Worm (Caenorhabditis elegans) whole organism, young adult: ENCODE results near the gene F59B1.4.

Experiments used
- B0261.1 ChIP-seq: sonication (generic microtip); optimal IDR thresholded peaks from 2 replicates; lab custom pipeline; 2016; ENCODE audit warnings: mild to moderate bottlenecking, missing genetic modification characterization, moderate library complexity, missing compliant biosample characterization
- B0336.3 ChIP-seq: fragments of 200-800 bp; sonication (Bioruptor generic); IDR thresholded peaks from 2 replicates; pipeline ENCODE4 v1.3.6; 2022; ENCODE audit warnings: missing genetic modification characterization, missing compliant biosample characterization
- F39B2.1 ChIP-seq: fragments of 200-800 bp; sonication (Bioruptor generic); IDR thresholded peaks from 2 replicates; pipeline ENCODE4 v1.3.6; 2022; ENCODE audit warnings: missing genetic modification reagents, missing genetic modification characterization, missing compliant biosample characterization
- Y53G8AR.9 ChIP-seq: fragments of 200-800 bp; sonication (Bioruptor generic); conservative IDR thresholded peaks from 2 replicates; pipeline ENCODE4 v1.3.6; 2022; ENCODE audit warnings: missing genetic modification reagents, missing genetic modification characterization, missing compliant biosample characterization
- Y56A3A.18 ChIP-seq: fragments of 200-800 bp; sonication (Bioruptor generic); IDR thresholded peaks from 2 replicates; pipeline ENCODE4 v1.3.6; 2022; ENCODE audit warnings: missing genetic modification reagents, missing genetic modification characterization, missing compliant biosample characterization
- aptf-2 ChIP-seq: fragments of 200-800 bp; sonication (Bioruptor generic); conservative IDR thresholded peaks from 2 replicates; pipeline ENCODE4 v1.3.6; 2022; ENCODE audit warnings: missing genetic modification reagents, missing genetic modification characterization, missing compliant biosample characterization
- atf-7 ChIP-seq: sonication (generic microtip); optimal IDR thresholded peaks from 2 replicates; lab custom pipeline; 2017; ENCODE audit warnings: mild to moderate bottlenecking, missing genetic modification characterization, missing compliant biosample characterization
- athp-1 ChIP-seq: sonication (generic microtip); optimal IDR thresholded peaks from 2 replicates; lab custom pipeline; 2017; ENCODE audit warnings: mild to moderate bottlenecking, missing genetic modification characterization, missing compliant biosample characterization
- attf-5 ChIP-seq: fragments of 200-800 bp; sonication (Bioruptor generic); optimal IDR thresholded peaks from 2 replicates; lab custom pipeline; 2018; ENCODE audit warnings: mild to moderate bottlenecking, missing genetic modification characterization, missing compliant biosample characterization
- attf-6 ChIP-seq: fragments of 200-800 bp; sonication (Bioruptor generic); IDR thresholded peaks from 2 replicates; pipeline ENCODE4 v1.3.6; 2022; ENCODE audit warnings: missing genetic modification reagents, missing genetic modification characterization, missing compliant biosample characterization
- bed-2 ChIP-seq: fragments of 200-800 bp; sonication (Bioruptor generic); IDR thresholded peaks from 2 replicates; pipeline ENCODE4 v1.3.6; 2022; ENCODE audit warnings: missing genetic modification reagents, missing genetic modification characterization, missing compliant biosample characterization
- cebp-1 ChIP-seq, 2 experiments: fragments of 200-800 bp in 1 of 2; sonication (Bioruptor generic) in 1 of 2; sonication (generic microtip) in 1 of 2; IDR thresholded peaks in 1 of 2; optimal IDR thresholded peaks in 1 of 2; 2 replicates each; pipeline versions ENCODE4 v1.3.6 to Lab custom; 2017 to 2022; ENCODE audit warnings: missing compliant biosample characterization in 2 of 2, missing genetic modification characterization in 2 of 2, mild to moderate bottlenecking in 1 of 2, missing genetic modification reagents in 1 of 2, moderate library complexity in 1 of 2
- cebp-2 ChIP-seq: fragments of 200-800 bp; sonication (Bioruptor generic); IDR thresholded peaks from 2 replicates; pipeline ENCODE4 v1.3.6; 2022; ENCODE audit warnings: missing genetic modification characterization, missing compliant biosample characterization
- ceh-40 ChIP-seq: fragments of 200-800 bp; sonication (Bioruptor generic); IDR thresholded peaks from 2 replicates; pipeline ENCODE4 v1.3.6; 2022; ENCODE audit warnings: missing genetic modification characterization, missing compliant biosample characterization
- chd-7 ChIP-seq: sonication (generic microtip); optimal IDR thresholded peaks from 2 replicates; lab custom pipeline; 2016; ENCODE audit warnings: mild to moderate bottlenecking, missing genetic modification characterization, moderate library complexity, missing compliant biosample characterization
- die-1 ChIP-seq: sonication (generic microtip); optimal IDR thresholded peaks from 2 replicates; lab custom pipeline; 2016; ENCODE audit warnings: missing genotype, mild to moderate bottlenecking, missing genetic modification characterization, missing compliant biosample characterization
- dox-1 ChIP-seq: fragments of 200-800 bp; sonication (Bioruptor generic); IDR thresholded peaks from 2 replicates; pipeline ENCODE4 v1.3.6; 2022; ENCODE audit warnings: missing genetic modification reagents, missing genetic modification characterization, missing compliant biosample characterization
- egl-18 ChIP-seq: fragments of 200-800 bp; sonication (Bioruptor generic); IDR thresholded peaks from 2 replicates; pipeline ENCODE4 v1.3.6; 2022; ENCODE audit warnings: missing genetic modification reagents, missing genetic modification characterization, missing compliant biosample characterization
- egl-44 ChIP-seq: fragments of 200-800 bp; sonication (Bioruptor generic); IDR thresholded peaks from 2 replicates; pipeline ENCODE4 v1.3.6; 2022; ENCODE audit warnings: missing genetic modification reagents, missing genetic modification characterization, missing compliant biosample characterization
- ekl-4 ChIP-seq: fragments of 200-800 bp; sonication (Bioruptor generic); IDR thresholded peaks from 2 replicates; pipeline ENCODE4 v1.3.6; 2022; ENCODE audit warnings: missing genetic modification reagents, missing genetic modification characterization, missing compliant biosample characterization
- him-1 ChIP-seq: sonication (generic microtip); optimal IDR thresholded peaks from 2 replicates; lab custom pipeline; 2016; ENCODE audit warnings: missing genotype, missing genetic modification reagents, missing genetic modification characterization, missing compliant biosample characterization
- hlh-26 ChIP-seq: fragments of 200-800 bp; sonication (Bioruptor generic); conservative IDR thresholded peaks from 2 replicates; pipeline ENCODE4 v1.3.6; 2022; ENCODE audit warnings: missing genetic modification reagents, missing genetic modification characterization, missing compliant biosample characterization
- let-607 ChIP-seq, 2 experiments: fragments of 200-800 bp in 1 of 2; sonication (Bioruptor generic) in 1 of 2; sonication (generic microtip) in 1 of 2; optimal IDR thresholded peaks; 2 replicates each; lab custom pipeline; 2016 to 2018; ENCODE audit warnings: mild to moderate bottlenecking in 2 of 2, missing compliant biosample characterization in 2 of 2, missing genetic modification characterization in 2 of 2, moderate library complexity in 2 of 2, missing genotype in 1 of 2
- madf-10 ChIP-seq: sonication (generic microtip); optimal IDR thresholded peaks from 2 replicates; lab custom pipeline; 2016; ENCODE audit warnings: mild to moderate bottlenecking, missing genetic modification characterization, missing compliant biosample characterization
- mcd-1 ChIP-seq: fragments of 200-800 bp; sonication (Bioruptor generic); IDR thresholded peaks from 2 replicates; pipeline ENCODE4 v1.3.6; 2022; ENCODE audit warnings: missing genetic modification reagents, missing genetic modification characterization, missing compliant biosample characterization
- nfyb-1 ChIP-seq: fragments of 200-800 bp; sonication (Bioruptor generic); IDR thresholded peaks from 2 replicates; pipeline ENCODE4 v1.3.6; 2022; ENCODE audit warnings: missing genetic modification reagents, missing genetic modification characterization, missing compliant biosample characterization
- nhr-120 ChIP-seq: fragments of 200-800 bp; sonication (Bioruptor generic); IDR thresholded peaks from 2 replicates; pipeline ENCODE4 v1.3.6; 2022; ENCODE audit warnings: missing genetic modification characterization, missing compliant biosample characterization
- nhr-80 ChIP-seq: sonication (generic microtip); optimal IDR thresholded peaks from 2 replicates; lab custom pipeline; 2016; ENCODE audit warnings: missing genetic modification characterization, missing compliant biosample characterization
- nhr-90 ChIP-seq: sonication (generic microtip); optimal IDR thresholded peaks from 2 replicates; lab custom pipeline; 2016; ENCODE audit warnings: missing genotype, mild to moderate bottlenecking, missing genetic modification characterization, missing compliant biosample characterization
- pbrm-1 ChIP-seq: fragments of 200-800 bp; sonication (Bioruptor generic); IDR thresholded peaks from 2 replicates; pipeline ENCODE4 v1.3.6; 2022; ENCODE audit warnings: missing genetic modification reagents, missing genetic modification characterization, missing compliant biosample characterization
- rec-8 ChIP-seq, 2 experiments: sonication (generic microtip); optimal IDR thresholded peaks; 2 replicates each; lab custom pipeline; 2016; ENCODE audit warnings: mild to moderate bottlenecking in 2 of 2, missing genetic modification characterization in 2 of 2, missing genetic modification reagents in 2 of 2, missing genotype in 2 of 2, missing biosample characterization in 1 of 2, missing compliant biosample characterization in 1 of 2, moderate library complexity in 1 of 2
- repo-1 ChIP-seq: sonication (generic microtip); optimal IDR thresholded peaks from 2 replicates; lab custom pipeline; 2017; ENCODE audit warnings: mild to moderate bottlenecking, missing genetic modification characterization, missing compliant biosample characterization
- snpc-1.3 ChIP-seq: sonication (generic microtip); optimal IDR thresholded peaks from 2 replicates; lab custom pipeline; 2017; ENCODE audit warnings: missing genetic modification characterization, mild to moderate bottlenecking, missing compliant biosample characterization, antibody characterized with exemption, moderate library complexity, missing genotype, missing genetic modification reagents; ENCODE audit not compliant: insufficient read depth
- snpc-4 ChIP-seq, 5 experiments: fragments of 150-350 bp in 1 of 5; sonication (generic microtip) in 4 of 5; optimal IDR thresholded peaks; 2 replicates each; lab custom pipeline; 2014 to 2018; ENCODE audit warnings: missing genetic modification characterization in 5 of 5, missing biosample characterization in 3 of 5, antibody characterized with exemption in 2 of 5, mild to moderate bottlenecking in 2 of 5, missing compliant biosample characterization in 2 of 5, missing genotype in 2 of 5, moderate library complexity in 2 of 5, missing genetic modification reagents in 1 of 5
- tbp1 ChIP-seq: fragments of 200-800 bp; sonication (Bioruptor generic); optimal IDR thresholded peaks from 2 replicates; lab custom pipeline; 2018; ENCODE audit warnings: mild to moderate bottlenecking, missing genetic modification characterization, missing compliant biosample characterization
- tlf-1 ChIP-seq: fragments of 200-800 bp; sonication (Bioruptor generic); optimal IDR thresholded peaks from 2 replicates; lab custom pipeline; 2018; ENCODE audit warnings: mild to moderate bottlenecking, missing genetic modification characterization, missing compliant biosample characterization
- unc-130 ChIP-seq: sonication (generic microtip); optimal IDR thresholded peaks from 2 replicates; lab custom pipeline; 2016; ENCODE audit warnings: missing genetic modification reagents, missing genetic modification characterization, missing compliant biosample characterization
- zfh-2 ChIP-seq: fragments of 200-800 bp; sonication (Bioruptor generic); conservative IDR thresholded peaks from 2 replicates; pipeline ENCODE4 v1.3.6; 2022; ENCODE audit warnings: missing genetic modification reagents, missing genetic modification characterization, missing compliant biosample characterization
- zim-3 ChIP-seq: sonication (generic microtip); optimal IDR thresholded peaks from 2 replicates; lab custom pipeline; 2017; ENCODE audit warnings: mild to moderate bottlenecking, missing genetic modification characterization, moderate library complexity, missing compliant biosample characterization
- ztf-3 ChIP-seq: fragments of 200-800 bp; sonication (Bioruptor generic); optimal IDR thresholded peaks from 2 replicates; lab custom pipeline; 2018; ENCODE audit warnings: mild to moderate bottlenecking, missing genetic modification characterization, missing compliant biosample characterization

The F59B1.4 gene

ce11 chrV:3634293-3635016 lies 7.6 kb upstream of the F59B1.4 start:
- peak; percentile 64 for TF ChIP-seq chd-7 (tag; lab: Kevin White, UChicago)
- TF ChIP-seq attf-6 (GFP tag; lab: Robert Waterston, UW) = no peak
- TF ChIP-seq egl-44 = peak; percentile 57; the same call in 1 of the 2 replicates
- no peak for TF ChIP-seq die-1 (tag; lab: Kevin White, UChicago)
- no peak for TF ChIP-seq unc-130
- TF ChIP-seq madf-10 (tag; lab: Kevin White, UChicago) = peak; percentile 91
- TF ChIP-seq dox-1 (GFP tag; lab: Robert Waterston, UW) = peak; percentile 44; the same call in 1 of the 2 replicates
- TF ChIP-seq aptf-2 = no peak
- no peak for TF ChIP-seq zfh-2 (GFP tag; lab: Robert Waterston, UW)
- TF ChIP-seq pbrm-1 (GFP tag; lab: Robert Waterston, UW) = no peak
- peak; percentile 34; the same call in 1 of the 2 replicates for TF ChIP-seq Y56A3A.18 (GFP tag; lab: Robert Waterston, UW)
- TF ChIP-seq cebp-2 (GFP tag; lab: Robert Waterston, UW) = 0 out of 2 replicates have a peak, but pooled peaks have one; percentile 56
- no peak for TF ChIP-seq bed-2 (GFP tag; lab: Robert Waterston, UW)
- no peak for TF ChIP-seq egl-18 (GFP tag; lab: Robert Waterston, UW)
- TF ChIP-seq B0336.3 (GFP tag; lab: Robert Waterston, UW) = peak; percentile 92
- no peak for TF ChIP-seq ztf-3 (GFP tag; lab: Kevin White, UChicago)
- no peak for TF ChIP-seq snpc-1.3 (tag; lab: Kevin White, UChicago)
- no peak for TF ChIP-seq cebp-1 (GFP tag; IDR thresholded peaks at IDR 0.05; lab: Robert Waterston, UW)
- peak; percentile 54 for TF ChIP-seq cebp-1 (tag; optimal IDR thresholded peaks at IDR 0.05; lab: Kevin White, UChicago)
- TF ChIP-seq mcd-1 (GFP tag; lab: Robert Waterston, UW) = peak; percentile 22; the same call in 1 of the 2 replicates
- TF ChIP-seq nhr-90 (tag; lab: Kevin White, UChicago) = peak; percentile 87
- TF ChIP-seq him-1 (tag; lab: Kevin White, UChicago) = no peak
- TF ChIP-seq zim-3 = peak; percentile 17
- TF ChIP-seq nfyb-1 = peak; percentile 84
- TF ChIP-seq atf-7 = peak; percentile 91
- TF ChIP-seq B0261.1 (tag; lab: Kevin White, UChicago) = no peak
- peak; percentile 3 for TF ChIP-seq athp-1
- 0 out of 2 replicates have a peak, but pooled peaks have one; percentile 40 for TF ChIP-seq ekl-4 (GFP tag; lab: Robert Waterston, UW)
- no peak for TF ChIP-seq snpc-4 (GFP tag; optimal IDR thresholded peaks at IDR 0.05; lab: Kevin White, UChicago)
- TF ChIP-seq snpc-4 (tag; optimal IDR thresholded peaks at IDR 0.05; lab: Kevin White, UChicago) = peak in 3 of 4 experiments; percentile 55 to 75 (median 64)
- peak; percentile 75 for TF ChIP-seq nhr-80 (tag; lab: Kevin White, UChicago)
- peak; percentile 62 for TF ChIP-seq tlf-1 (GFP tag; lab: Kevin White, UChicago)
- no peak for TF ChIP-seq rec-8 (tag; optimal IDR thresholded peaks at IDR 0.05; lab: Kevin White, UChicago)
- peak; percentile 48 for TF ChIP-seq attf-5 (GFP tag; lab: Kevin White, UChicago)
- TF ChIP-seq tbp1 (GFP tag; lab: Kevin White, UChicago) = peak; percentile 41
- TF ChIP-seq F39B2.1 (GFP tag; lab: Robert Waterston, UW) = 0 out of 2 replicates have a peak, but pooled peaks have one; percentile 62
- no peak for TF ChIP-seq hlh-26 (GFP tag; lab: Robert Waterston, UW)
- TF ChIP-seq Y53G8AR.9 = peak; percentile 88; the same call in 1 of the 2 replicates
- TF ChIP-seq repo-1 (tag; lab: Kevin White, UChicago) = peak; percentile 75
- no peak for TF ChIP-seq nhr-120 (GFP tag; lab: Robert Waterston, UW)
- no peak for TF ChIP-seq ceh-40 (GFP tag; lab: Robert Waterston, UW)
- TF ChIP-seq let-607 (tag; optimal IDR thresholded peaks at IDR 0.05; lab: Kevin White, UChicago) = peak in 1 of 2 experiments; percentile 36
- TF ChIP-seq, all 124 proteins: peak for 24
